Fruit fly (Drosophila melanogaster) whole organism, embryonic: ENCODE results near the gene sky.
A peak's percentile ranks its signal among the peaks of the same experiment; 100 is the strongest.

Experiments used
- CG12299 ChIP-seq: fragments of 200-800 bp; sonication (Bioruptor generic); optimal IDR thresholded peaks from 2 replicates; lab custom pipeline; 2018; ENCODE audit warnings: missing biosample characterization, mild to moderate bottlenecking, missing genetic modification characterization
- CG12659 ChIP-seq: fragments of 200-800 bp; sonication (Bioruptor generic); optimal IDR thresholded peaks from 3 replicates; lab custom pipeline; 2017; ENCODE audit warnings: mild to moderate bottlenecking, missing biosample characterization, missing genetic modification reagents, missing genetic modification characterization
- CG13296 ChIP-seq: fragments of 200-800 bp; sonication (Bioruptor generic); optimal IDR thresholded peaks from 3 replicates; lab custom pipeline; 2018; ENCODE audit warnings: missing biosample characterization, mild to moderate bottlenecking, missing genetic modification characterization
- CG13424 ChIP-seq: fragments of 200-800 bp; sonication (Bioruptor generic); optimal IDR thresholded peaks from 2 replicates; lab custom pipeline; 2019; ENCODE audit warnings: missing biosample characterization, mild to moderate bottlenecking, missing genetic modification characterization, moderate library complexity
- CG1603 ChIP-seq: fragments of 200-800 bp; sonication (Bioruptor generic); optimal IDR thresholded peaks from 2 replicates; lab custom pipeline; 2019; ENCODE audit warnings: missing biosample characterization, mild to moderate bottlenecking, missing genetic modification characterization, moderate library complexity
- CG16813 ChIP-seq: fragments of 200-800 bp; sonication (Bioruptor generic); IDR thresholded peaks from 3 replicates; pipeline ENCODE4 v1.3.6; 2022; ENCODE audit warnings: missing biosample characterization, missing genetic modification characterization; ENCODE audit not compliant: partially characterized antibody
- CG1792 ChIP-seq: fragments of 200-800 bp; sonication (Bioruptor generic); optimal IDR thresholded peaks from 2 replicates; lab custom pipeline; 2016; ENCODE audit warnings: missing biosample characterization, missing genetic modification characterization
- CG18619 ChIP-seq: fragments of 200-800 bp; sonication (Bioruptor generic); optimal IDR thresholded peaks from 3 replicates; lab custom pipeline; 2017; ENCODE audit warnings: missing biosample characterization, mild to moderate bottlenecking, missing genetic modification characterization
- CG2199 ChIP-seq: fragments of 200-800 bp; sonication (Bioruptor generic); IDR thresholded peaks from 3 replicates; pipeline ENCODE4 v1.3.6; 2022; ENCODE audit warnings: missing biosample characterization, missing genetic modification characterization
- CG30403 ChIP-seq: fragments of 200-800 bp; sonication (Bioruptor generic); optimal IDR thresholded peaks from 3 replicates; lab custom pipeline; 2016; ENCODE audit warnings: missing biosample characterization, missing genetic modification characterization
- CG3065 ChIP-seq: fragments of 200-800 bp; sonication (Bioruptor generic); optimal IDR thresholded peaks from 2 replicates; lab custom pipeline; 2016; ENCODE audit warnings: missing biosample characterization, missing genetic modification characterization
- CG33557 ChIP-seq: fragments of 200-800 bp; sonication (Bioruptor generic); optimal IDR thresholded peaks from 2 replicates; lab custom pipeline; 2019; ENCODE audit warnings: missing biosample characterization, mild to moderate bottlenecking, missing genetic modification characterization, moderate library complexity
- CG34376 ChIP-seq: fragments of 200-800 bp; sonication (Bioruptor generic); optimal IDR thresholded peaks from 2 replicates; lab custom pipeline; 2018; ENCODE audit warnings: missing biosample characterization, mild to moderate bottlenecking, missing genetic modification characterization
- CG34422 ChIP-seq: fragments of 200-800 bp; sonication (Bioruptor generic); IDR thresholded peaks from 3 replicates; pipeline ENCODE4 v1.3.6; 2022; ENCODE audit warnings: missing biosample characterization, missing genetic modification characterization
- CG3726 ChIP-seq: fragments of 200-800 bp; sonication (Bioruptor generic); IDR thresholded peaks from 3 replicates; pipeline ENCODE4, ENCODE4 v1.3.6; 2022; ENCODE audit warnings: missing biosample characterization, missing genetic modification characterization
- CG5953 ChIP-seq: fragments of 200-800 bp; sonication (Bioruptor generic); IDR thresholded peaks from 2 replicates; pipeline ENCODE4 v1.3.6; 2022; ENCODE audit warnings: missing biosample characterization, missing genetic modification characterization
- CG6175 ChIP-seq: fragments of 200-800 bp; sonication (Bioruptor generic); IDR thresholded peaks from 3 replicates; pipeline ENCODE4 v1.3.6; 2022; ENCODE audit warnings: missing biosample characterization, missing genetic modification characterization
- CG6254 ChIP-seq: fragments of 200-800 bp; sonication (Bioruptor generic); optimal IDR thresholded peaks from 3 replicates; lab custom pipeline; 2017; ENCODE audit warnings: mild to moderate bottlenecking, missing biosample characterization, missing genetic modification reagents, missing genetic modification characterization
- CG6654 ChIP-seq: fragments of 200-800 bp; sonication (Bioruptor generic); optimal IDR thresholded peaks from 2 replicates; lab custom pipeline; 2017; ENCODE audit warnings: missing biosample characterization, mild to moderate bottlenecking, missing genetic modification characterization
- CG6791 ChIP-seq: fragments of 200-800 bp; sonication (Bioruptor generic); IDR thresholded peaks from 3 replicates; pipeline ENCODE4 v1.3.6; 2022; ENCODE audit warnings: missing biosample characterization, missing genetic modification characterization; ENCODE audit not compliant: partially characterized antibody
- CG7786 ChIP-seq: fragments of 200-800 bp; sonication (Bioruptor generic); optimal IDR thresholded peaks from 2 replicates; lab custom pipeline; 2016; ENCODE audit warnings: missing biosample characterization, missing genetic modification characterization
- CG8388 ChIP-seq: fragments of 200-800 bp; sonication (Bioruptor generic); optimal IDR thresholded peaks from 2 replicates; lab custom pipeline; 2019; ENCODE audit warnings: missing biosample characterization, mild to moderate bottlenecking, missing genetic modification characterization, moderate library complexity
- CG9932 ChIP-seq: fragments of 200-800 bp; sonication (Bioruptor generic); IDR thresholded peaks from 2 replicates; pipeline ENCODE4 v1.3.6; 2022; ENCODE audit warnings: missing biosample characterization, missing genetic modification characterization
- CTCF ChIP-seq: fragments of 200-800 bp; sonication (Bioruptor generic); optimal IDR thresholded peaks from 2 replicates; lab custom pipeline; 2017; ENCODE audit warnings: missing biosample characterization, mild to moderate bottlenecking, missing genetic modification characterization, moderate library complexity
- Dip3 ChIP-seq: fragments of 200-800 bp; sonication (Bioruptor generic); optimal IDR thresholded peaks from 3 replicates; lab custom pipeline; 2016; ENCODE audit warnings: missing biosample characterization, missing genetic modification characterization
- Doc3 ChIP-seq: fragments of 200-800 bp; sonication (Bioruptor generic); IDR thresholded peaks from 3 replicates; pipeline ENCODE4 v1.3.6; 2022; ENCODE audit warnings: missing biosample characterization, missing genetic modification characterization; ENCODE audit not compliant: partially characterized antibody
- Ets97D ChIP-seq: fragments of 200-800 bp; sonication (Bioruptor generic); optimal IDR thresholded peaks from 3 replicates; lab custom pipeline; 2016; ENCODE audit warnings: missing biosample characterization, missing genetic modification characterization
- HLHmδ ChIP-seq: fragments of 200-800 bp; sonication (Bioruptor generic); optimal IDR thresholded peaks from 2 replicates; lab custom pipeline; 2018; ENCODE audit warnings: missing biosample characterization, mild to moderate bottlenecking, missing genetic modification characterization, moderate library complexity
- Hmr ChIP-seq: fragments of 200-800 bp; sonication (Bioruptor generic); optimal IDR thresholded peaks from 3 replicates; lab custom pipeline; 2017; ENCODE audit warnings: mild to moderate bottlenecking, missing biosample characterization, missing genetic modification reagents, missing genetic modification characterization
- Hr39 ChIP-seq: fragments of >200 bp; optimal IDR thresholded peaks from 2 replicates; lab custom pipeline; 2017
- Hsf ChIP-seq: fragments of 200-800 bp; sonication (Bioruptor generic); optimal IDR thresholded peaks from 3 replicates; lab custom pipeline; 2016; ENCODE audit warnings: missing biosample characterization, missing genetic modification characterization
- Jarid2 ChIP-seq: fragments of 200-800 bp; sonication (Bioruptor generic); optimal IDR thresholded peaks from 3 replicates; lab custom pipeline; 2017; ENCODE audit warnings: mild to moderate bottlenecking, missing biosample characterization, missing genetic modification reagents, missing genetic modification characterization
- Lpt ChIP-seq: fragments of >200 bp; optimal IDR thresholded peaks from 2 replicates; lab custom pipeline; 2018; ENCODE audit warnings: missing biosample characterization, missing genetic modification characterization
- MBD-R2 ChIP-seq: fragments of 200-800 bp; sonication (Bioruptor generic); IDR thresholded peaks from 2 replicates; pipeline ENCODE4 v1.3.6; 2022; ENCODE audit warnings: missing biosample characterization, missing genetic modification characterization
- MESR4 ChIP-seq: fragments of 200-800 bp; sonication (Bioruptor generic); optimal IDR thresholded peaks from 2 replicates; lab custom pipeline; 2018; ENCODE audit warnings: missing biosample characterization, mild to moderate bottlenecking, missing genetic modification characterization, moderate library complexity
- Oaz ChIP-seq: fragments of 200-800 bp; sonication (Bioruptor generic); IDR thresholded peaks from 2 replicates; pipeline ENCODE4 v1.3.6; 2022; ENCODE audit warnings: missing biosample characterization, missing genetic modification characterization
- Oli ChIP-seq: fragments of 200-800 bp; sonication (Bioruptor generic); optimal IDR thresholded peaks from 2 replicates; lab custom pipeline; 2018; ENCODE audit warnings: missing biosample characterization, mild to moderate bottlenecking, missing genetic modification characterization, moderate library complexity
- Sry-δ ChIP-seq: fragments of 200-800 bp; sonication (Bioruptor generic); optimal IDR thresholded peaks from 2 replicates; lab custom pipeline; 2016; ENCODE audit warnings: missing biosample characterization, missing genetic modification characterization
- Taf1 ChIP-seq: fragments of 200-800 bp; sonication (Bioruptor generic); IDR thresholded peaks from 2 replicates; pipeline ENCODE4 v1.3.6; 2022; ENCODE audit warnings: missing biosample characterization, missing genetic modification characterization
- br ChIP-seq: fragments of >200 bp; optimal IDR thresholded peaks from 2 replicates; lab custom pipeline; 2017
- gro ChIP-seq: fragments of 200-800 bp; sonication (Bioruptor generic); optimal IDR thresholded peaks from 2 replicates; lab custom pipeline; 2016; ENCODE audit warnings: missing biosample characterization, missing genetic modification characterization
- her ChIP-seq: fragments of 200-800 bp; sonication (Bioruptor generic); optimal IDR thresholded peaks from 2 replicates; lab custom pipeline; 2016; ENCODE audit warnings: missing biosample characterization, missing genetic modification characterization
- jing ChIP-seq: fragments of 200-800 bp; sonication (Bioruptor generic); optimal IDR thresholded peaks from 2 replicates; lab custom pipeline; 2018; ENCODE audit warnings: missing biosample characterization, mild to moderate bottlenecking, missing genetic modification characterization
- knrl ChIP-seq: fragments of 200-800 bp; sonication (Bioruptor generic); IDR thresholded peaks from 3 replicates; pipeline ENCODE4 v1.3.6; 2022; ENCODE audit warnings: missing biosample characterization, missing genetic modification characterization; ENCODE audit not compliant: partially characterized antibody
- nerfin-2 ChIP-seq: fragments of 200-800 bp; sonication (Bioruptor generic); IDR thresholded peaks from 2 replicates; pipeline ENCODE4 v1.3.6; 2022; ENCODE audit warnings: missing biosample characterization, missing genetic modification characterization; ENCODE audit not compliant: partially characterized antibody
- pan ChIP-seq, 4 experiments: fragments of >200 bp in 3 of 4; fragments of 200-800 bp in 1 of 4; sonication (Bioruptor generic) in 1 of 4; optimal IDR thresholded peaks in 3 of 4; IDR thresholded peaks in 1 of 4; 2 replicates each; pipeline versions ENCODE4 v1.3.6 to Lab custom; 2017 to 2022; ENCODE audit warnings: missing biosample characterization in 2 of 4, missing genetic modification characterization in 2 of 4, mixed read lengths in 1 of 4
- sens ChIP-seq: fragments of 200-800 bp; sonication (Bioruptor generic); peaks from one replicate; lab custom pipeline; 2016; ENCODE audit warnings: missing biosample characterization, missing genetic modification characterization
- tgo ChIP-seq: fragments of 200-800 bp; sonication (Bioruptor generic); IDR thresholded peaks from 3 replicates; pipeline ENCODE4 v1.3.6; 2022; ENCODE audit warnings: missing biosample characterization, missing genetic modification characterization
- ttk ChIP-seq: fragments of 200-800 bp; sonication (Bioruptor generic); IDR thresholded peaks from 2 replicates; pipeline ENCODE4 v2.1.2; 2022; ENCODE audit warnings: missing biosample characterization, missing genetic modification characterization
- unpg ChIP-seq: fragments of 200-800 bp; sonication (Bioruptor generic); optimal IDR thresholded peaks from 3 replicates; lab custom pipeline; 2018; ENCODE audit warnings: missing biosample characterization, mild to moderate bottlenecking, missing genetic modification characterization, moderate library complexity
- z ChIP-seq: fragments of 200-800 bp; sonication (Bioruptor generic); IDR thresholded peaks from 3 replicates; pipeline ENCODE4 v1.3.6; 2022; ENCODE audit warnings: missing biosample characterization, missing genetic modification characterization
- zf30C ChIP-seq: fragments of 200-800 bp; sonication (Bioruptor generic); optimal IDR thresholded peaks from 3 replicates; lab custom pipeline; 2018; ENCODE audit warnings: missing biosample characterization, mild to moderate bottlenecking, missing genetic modification characterization

The sky gene

DNA sequence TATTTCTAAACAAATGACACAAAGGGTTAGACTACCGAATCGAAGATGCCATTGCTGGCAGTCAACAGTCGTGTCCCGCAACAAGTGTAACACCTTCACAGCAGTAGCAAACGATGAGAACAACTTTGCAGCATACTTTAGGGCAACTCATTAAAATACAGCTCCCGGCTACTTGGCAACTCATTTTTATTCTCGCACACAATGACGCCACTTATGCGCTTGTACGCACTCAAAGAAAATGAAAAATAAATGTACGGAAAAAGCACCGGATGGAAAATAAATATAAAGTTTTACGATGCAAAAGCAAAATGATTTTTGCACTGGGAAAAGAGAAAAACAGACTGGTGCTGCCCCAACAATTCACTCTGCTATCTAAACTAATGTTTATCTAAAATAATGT is 27.5 kb downstream of the sky start (continued):
- TF ChIP-seq z (GFP tag; lab: Robert Waterston, UW) (0 out of 3 replicates have a peak, but pooled peaks have one; percentile 21), Doc3 (GFP tag; lab: Robert Waterston, UW) (no peak), knrl (GFP tag; lab: Robert Waterston, UW) (no peak; the same call in 2 of the 3 replicates), br (lab: Kevin White, UChicago) (no peak), Sry-δ (GFP tag; lab: Kevin White, UChicago) (no peak), CG33557 (GFP tag; lab: Kevin White, UChicago) (no peak), CG5953 (GFP tag; lab: Robert Waterston, UW) (no peak), pan (optimal IDR thresholded peaks at IDR 0.05; lab: Kevin White, UChicago) (no peak), pan (GFP tag; optimal IDR thresholded peaks at IDR 0.05 in 1 of 2, IDR thresholded peaks at IDR 0.05 in 1 of 2) (peak in 1 of 2 experiments; percentile 50), CG12299 (no peak), Taf1 (GFP tag; lab: Robert Waterston, UW) (no peak), unpg (GFP tag; lab: Kevin White, UChicago) (no peak), sens (GFP tag; lab: Kevin White, UChicago) (peak; percentile 64), CG8388 (GFP tag; lab: Kevin White, UChicago) (no peak), Ets97D (GFP tag; lab: Kevin White, UChicago) (no peak), ttk (GFP tag; lab: Robert Waterston, UW) (no peak), CG7786 (no peak), CG12659 (GFP tag; lab: Kevin White, UChicago) (peak; percentile 8), Hr39 (lab: Kevin White, UChicago) (no peak), CG1792 (GFP tag; lab: Kevin White, UChicago) (no peak), CG30403 (no peak), CG9932 (GFP tag; lab: Robert Waterston, UW) (peak; percentile 36; the same call in 1 of the 2 replicates), CG6254 (GFP tag; lab: Kevin White, UChicago) (no peak), CG6791 (GFP tag; lab: Robert Waterston, UW) (no peak), CG16813 (no peak), CG13296 (GFP tag; lab: Kevin White, UChicago) (no peak), Lpt (GFP tag; lab: Kevin White, UChicago) (no peak), CG6175 (GFP tag; lab: Robert Waterston, UW) (no peak; the same call in 2 of the 3 replicates), Hsf (GFP tag; lab: Kevin White, UChicago) (no peak), zf30C (GFP tag; lab: Kevin White, UChicago) (no peak), CG3065 (GFP tag; lab: Kevin White, UChicago) (no peak), CG18619 (GFP tag; lab: Kevin White, UChicago) (no peak), CG1603 (tag; lab: Kevin White, UChicago) (no peak), Jarid2 (GFP tag; lab: Kevin White, UChicago) (no peak), CG6654 (GFP tag; lab: Kevin White, UChicago) (no peak), CG13424 (tag; lab: Kevin White, UChicago) (no peak), CG34376 (GFP tag; lab: Kevin White, UChicago) (no peak), tgo (GFP tag; lab: Robert Waterston, UW) (peak; percentile 24; the same call in 2 of the 3 replicates), jing (GFP tag; lab: Kevin White, UChicago) (no peak), CG3726 (GFP tag; lab: Robert Waterston, UW) (no peak), MESR4 (GFP tag; lab: Kevin White, UChicago) (no peak), CG34422 (GFP tag; lab: Robert Waterston, UW) (0 out of 3 replicates have a peak, but pooled peaks have one; percentile 10), Dip3 (GFP tag; lab: Kevin White, UChicago) (no peak), gro (GFP tag; lab: Kevin White, UChicago) (no peak), CG2199 (GFP tag; lab: Robert Waterston, UW) (peak; percentile 92), HLHmδ (no peak), Oli (tag; lab: Kevin White, UChicago) (no peak), her (no peak), Oaz (GFP tag; lab: Robert Waterston, UW) (no peak), Hmr (GFP tag; lab: Kevin White, UChicago) (no peak), CTCF (no peak), MBD-R2 (no peak), nerfin-2 (GFP tag; lab: Robert Waterston, UW) (no peak)
